Fruit fly (Drosophila melanogaster) whole organism, wandering third instar larva: ENCODE results near the gene CG34138.

Experiments
- Abd-B ChIP-seq: fragments of >200 bp; optimal IDR thresholded peaks from 2 replicates; lab custom pipeline; 2017; ENCODE audit warnings: missing biosample characterization, missing genetic modification characterization
- ey ChIP-seq: fragments of 200-800 bp; sonication (Bioruptor generic); optimal IDR thresholded peaks from 2 replicates; lab custom pipeline; 2016; ENCODE audit warnings: missing biosample characterization, missing genetic modification characterization
- foxo ChIP-seq, 2 experiments: fragments of 200-800 bp; sonication (Bioruptor generic); optimal IDR thresholded peaks; 2 replicates in 1 of 2; 3 replicates in 1 of 2; lab custom pipeline; 2016 to 2017; ENCODE audit warnings: missing biosample characterization in 2 of 2, missing genetic modification characterization in 2 of 2
- h ChIP-seq: fragments of 200-800 bp; sonication (Bioruptor generic); optimal IDR thresholded peaks from 3 replicates; lab custom pipeline; 2016; ENCODE audit warnings: missing biosample characterization, mild to moderate bottlenecking, missing genetic modification characterization

DNA sequence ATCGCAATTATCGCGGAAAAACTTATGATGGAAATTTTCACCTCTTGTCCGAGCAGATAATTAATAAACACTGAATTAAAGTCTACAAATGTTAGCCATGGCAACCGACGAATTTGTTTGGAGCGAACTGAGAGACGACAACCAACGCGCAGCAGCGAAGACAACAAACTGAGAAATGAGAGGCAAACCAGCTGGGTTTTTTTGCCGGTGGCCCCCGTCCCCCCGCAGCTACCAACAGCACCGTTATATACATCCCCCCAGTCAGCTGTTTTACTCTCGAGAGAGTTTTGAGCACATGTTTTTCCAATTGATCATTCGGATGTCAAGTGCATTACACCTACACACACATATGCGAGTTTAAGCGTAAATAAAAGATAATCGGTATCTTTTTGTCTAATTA, 6.3 kb downstream of the CG34138 start:
- TF ChIP-seq Abd-B (GFP tag; lab: Kevin White, UChicago), result no peak
- no peak for TF ChIP-seq h
- TF ChIP-seq foxo (GFP tag; optimal IDR thresholded peaks at IDR 0.05; lab: Kevin White, UChicago), result no peak
- no peak for TF ChIP-seq ey (GFP tag; lab: Kevin White, UChicago)
